Worm (Caenorhabditis elegans) whole organism, L2 larva: ENCODE measurements around the gene Y39A3B.1.

Experiments used
- C34F6.9 ChIP-seq: fragments of 150-350 bp; optimal IDR thresholded peaks from 2 replicates; lab custom pipeline; 2014; ENCODE audit warnings: missing biosample characterization, missing genetic modification characterization
- F13H6.1 ChIP-seq: sonication (generic microtip); optimal IDR thresholded peaks from 2 replicates; lab custom pipeline; 2016; ENCODE audit warnings: missing genetic modification characterization, missing compliant biosample characterization
- R02D3.7 ChIP-seq: fragments of 150-350 bp; optimal IDR thresholded peaks from 2 replicates; lab custom pipeline; 2014; ENCODE audit warnings: missing biosample characterization, missing genetic modification characterization
- Y55F3AM.14 ChIP-seq: fragments of 200-800 bp; sonication (Bioruptor generic); optimal IDR thresholded peaks from 2 replicates; lab custom pipeline; 2018; ENCODE audit warnings: mild to moderate bottlenecking, missing genetic modification characterization, missing compliant biosample characterization
- ZK546.5 ChIP-seq: sonication (generic microtip); optimal IDR thresholded peaks from 2 replicates; lab custom pipeline; 2017; ENCODE audit warnings: missing biosample characterization, missing genetic modification characterization
- alr-1 ChIP-seq: fragments of 150-350 bp; optimal IDR thresholded peaks from 2 replicates; lab custom pipeline; 2014; ENCODE audit warnings: missing biosample characterization, missing genetic modification characterization
- aly-2 ChIP-seq: fragments of 150-350 bp; optimal IDR thresholded peaks from 2 replicates; lab custom pipeline; 2014; ENCODE audit warnings: missing biosample characterization, missing genetic modification characterization
- ama-1 ChIP-seq: fragments of 150-350 bp; optimal IDR thresholded peaks from 2 replicates; lab custom pipeline; 2018; ENCODE audit warnings: inconsistent platforms
- blmp-1 ChIP-seq: sonication (generic microtip); optimal IDR thresholded peaks from 2 replicates; lab custom pipeline; 2017; ENCODE audit warnings: missing genetic modification characterization, mild to moderate bottlenecking, missing compliant biosample characterization, antibody characterized with exemption, moderate library complexity; ENCODE audit not compliant: insufficient read depth
- ceh-16 ChIP-seq: fragments of 150-350 bp; optimal IDR thresholded peaks from 2 replicates; lab custom pipeline; 2014; ENCODE audit warnings: missing biosample characterization, missing genetic modification characterization
- ceh-82 ChIP-seq: fragments of 150-350 bp; optimal IDR thresholded peaks from 2 replicates; lab custom pipeline; 2014; ENCODE audit warnings: missing biosample characterization, missing genetic modification characterization
- crh-2 ChIP-seq: sonication (generic microtip); optimal IDR thresholded peaks from 2 replicates; lab custom pipeline; 2017; ENCODE audit warnings: missing biosample characterization, missing genetic modification characterization
- dmd-4 ChIP-seq: sonication (generic microtip); optimal IDR thresholded peaks from 2 replicates; lab custom pipeline; 2017; ENCODE audit warnings: missing biosample characterization, missing genetic modification characterization
- egl-27 ChIP-seq: sonication (generic microtip); optimal IDR thresholded peaks from 3 replicates; lab custom pipeline; 2017; ENCODE audit warnings: missing biosample characterization, missing genetic modification reagents, missing genetic modification characterization
- elt-1 ChIP-seq: fragments of 150-350 bp; optimal IDR thresholded peaks from 2 replicates; lab custom pipeline; 2014; ENCODE audit warnings: missing biosample characterization, missing genetic modification characterization
- elt-3 ChIP-seq: sonication (generic microtip); optimal IDR thresholded peaks from 2 replicates; lab custom pipeline; 2017; ENCODE audit warnings: missing biosample characterization, missing genetic modification characterization
- fos-1 ChIP-seq: fragments of 150-350 bp; optimal IDR thresholded peaks from 2 replicates; lab custom pipeline; 2014; ENCODE audit warnings: missing biosample characterization, missing genetic modification characterization
- gmeb-1 ChIP-seq: fragments of 150-350 bp; optimal IDR thresholded peaks from 2 replicates; lab custom pipeline; 2014; ENCODE audit warnings: missing biosample characterization, missing genetic modification characterization
- lin-11 ChIP-seq: fragments of 150-350 bp; sonication (generic microtip); optimal IDR thresholded peaks from 2 replicates; lab custom pipeline; 2014; ENCODE audit warnings: missing biosample characterization, missing genetic modification characterization, inconsistent platforms, mixed read lengths
- lin-13 ChIP-seq: fragments of 150-350 bp; optimal IDR thresholded peaks from 2 replicates; lab custom pipeline; 2014; ENCODE audit warnings: missing biosample characterization, missing genetic modification reagents, missing genetic modification characterization
- lsy-2 ChIP-seq, 2 experiments: fragments of 150-350 bp in 1 of 2; sonication (generic microtip) in 1 of 2; optimal IDR thresholded peaks; 2 replicates each; lab custom pipeline; 2014 to 2017; ENCODE audit warnings: missing biosample characterization in 2 of 2, missing genetic modification characterization in 2 of 2
- mab-5 ChIP-seq: fragments of 150-350 bp; optimal IDR thresholded peaks from 2 replicates; lab custom pipeline; 2014; ENCODE audit warnings: missing biosample characterization, missing genetic modification characterization
- mbf-1 ChIP-seq: sonication (generic microtip); optimal IDR thresholded peaks from 2 replicates; lab custom pipeline; 2017; ENCODE audit warnings: missing biosample characterization, missing genetic modification characterization
- mdl-1 ChIP-seq, 2 experiments: fragments of 150-350 bp in 1 of 2; sonication (generic microtip) in 1 of 2; optimal IDR thresholded peaks; 2 replicates each; lab custom pipeline; 2017; ENCODE audit warnings: missing biosample characterization in 2 of 2, missing genetic modification characterization in 2 of 2
- nhr-10 ChIP-seq: sonication (generic microtip); optimal IDR thresholded peaks from 2 replicates; lab custom pipeline; 2017; ENCODE audit warnings: missing biosample characterization, missing genetic modification characterization
- nhr-11 ChIP-seq: fragments of 150-350 bp; optimal IDR thresholded peaks from 2 replicates; lab custom pipeline; 2014; ENCODE audit warnings: missing biosample characterization, missing genetic modification characterization
- nhr-12 ChIP-seq: fragments of 150-350 bp; optimal IDR thresholded peaks from 2 replicates; lab custom pipeline; 2014; ENCODE audit warnings: missing biosample characterization, missing genetic modification characterization
- nhr-129 ChIP-seq: fragments of 150-350 bp; optimal IDR thresholded peaks from 2 replicates; lab custom pipeline; 2014; ENCODE audit warnings: missing biosample characterization, missing genetic modification characterization
- nhr-21 ChIP-seq: fragments of 150-350 bp; optimal IDR thresholded peaks from 2 replicates; lab custom pipeline; 2014; ENCODE audit warnings: missing biosample characterization, missing genetic modification characterization
- nhr-23 ChIP-seq: fragments of 150-350 bp; optimal IDR thresholded peaks from 2 replicates; lab custom pipeline; 2014; ENCODE audit warnings: missing biosample characterization, missing genetic modification reagents, missing genetic modification characterization
- nhr-237 ChIP-seq: fragments of 150-350 bp; optimal IDR thresholded peaks from 2 replicates; lab custom pipeline; 2014; ENCODE audit warnings: missing biosample characterization, missing genetic modification characterization
- nhr-6 ChIP-seq: fragments of 150-350 bp; optimal IDR thresholded peaks from 2 replicates; lab custom pipeline; 2014; ENCODE audit warnings: missing biosample characterization, missing genetic modification characterization
- nhr-77 ChIP-seq: fragments of 150-350 bp; optimal IDR thresholded peaks from 2 replicates; lab custom pipeline; 2014; ENCODE audit warnings: missing biosample characterization, missing genetic modification characterization
- peb-1 ChIP-seq: fragments of 150-350 bp; optimal IDR thresholded peaks from 2 replicates; lab custom pipeline; 2014; ENCODE audit warnings: missing biosample characterization, missing genetic modification characterization
- snpc-4 ChIP-seq: fragments of 150-350 bp; optimal IDR thresholded peaks from 2 replicates; lab custom pipeline; 2014; ENCODE audit warnings: missing biosample characterization, missing genetic modification characterization
- unc-39 ChIP-seq: fragments of 150-350 bp; optimal IDR thresholded peaks from 2 replicates; lab custom pipeline; 2014; ENCODE audit warnings: missing biosample characterization, missing genetic modification characterization
- unc-62 ChIP-seq: fragments of 150-350 bp; optimal IDR thresholded peaks from 2 replicates; lab custom pipeline; 2014; ENCODE audit warnings: missing biosample characterization, missing genetic modification reagents, missing genetic modification characterization
- zag-1 ChIP-seq: fragments of 150-350 bp; optimal IDR thresholded peaks from 2 replicates; lab custom pipeline; 2014; ENCODE audit warnings: missing biosample characterization, missing genetic modification characterization
- ztf-4 ChIP-seq: fragments of 150-350 bp; optimal IDR thresholded peaks from 2 replicates; lab custom pipeline; 2014; ENCODE audit warnings: missing biosample characterization, missing genetic modification characterization

Y39A3B.1 gene

ce11 chrIII:1975992-1976391, 29.8 kb upstream of the Y39A3B.1 start:
- TF ChIP-seq nhr-77 (no peak), nhr-6 (tag; lab: Kevin White, UChicago) (no peak), nhr-237 (no peak), elt-3 (tag; lab: Kevin White, UChicago) (no peak), fos-1 (tag; lab: Kevin White, UChicago) (no peak), Y55F3AM.14 (GFP tag; lab: Kevin White, UChicago) (no peak), nhr-10 (tag; lab: Kevin White, UChicago) (no peak), nhr-12 (tag; lab: Kevin White, UChicago) (no peak), gmeb-1 (no peak), ZK546.5 (tag; lab: Kevin White, UChicago) (no peak), unc-39 (tag; lab: Kevin White, UChicago) (no peak), aly-2 (no peak), C34F6.9 (tag; lab: Kevin White, UChicago) (no peak), ceh-16 (tag; lab: Kevin White, UChicago) (no peak), mbf-1 (no peak), egl-27 (no peak)

ce11 chrIII:1976642-1977041, 29.2 kb upstream of the Y39A3B.1 start, which contains the start of gene R155.3:
R155.3 (minus strand) TSS chrIII:1976742.
- TF ChIP-seq lin-11 (no peak), F13H6.1 (tag; lab: Kevin White, UChicago) (no peak), lsy-2 (tag; optimal IDR thresholded peaks at IDR 0.05; lab: Kevin White, UChicago) (no peak), unc-39 (tag; lab: Kevin White, UChicago) (no peak), C34F6.9 (tag; lab: Kevin White, UChicago) (no peak), nhr-23 (tag; lab: Kevin White, UChicago) (no peak), ama-1 (lab: Kevin White, UChicago) (no peak), snpc-4 (tag; lab: Kevin White, UChicago) (no peak), mab-5 (tag; lab: Kevin White, UChicago) (no peak), ztf-4 (tag; lab: Kevin White, UChicago) (no peak), alr-1 (tag; lab: Kevin White, UChicago) (no peak), elt-3 (tag; lab: Kevin White, UChicago) (no peak), elt-1 (tag; lab: Kevin White, UChicago) (no peak)

- TF ChIP-seq gmeb-1 (no peak), ceh-82 (tag; lab: Kevin White, UChicago) (no peak), snpc-4 (tag; lab: Kevin White, UChicago) (no peak), unc-62 (no peak), ama-1 (lab: Kevin White, UChicago) (no peak), mdl-1 (tag; optimal IDR thresholded peaks at IDR 0.05; lab: Kevin White, UChicago) (no peak), peb-1 (tag; lab: Kevin White, UChicago) (no peak), nhr-12 (tag; lab: Kevin White, UChicago) (no peak)
- TF ChIP-seq, all 48 proteins: peak for 0
Observed at ce11 chrIII:1977424-1977823, 28.4 kb upstream of the Y39A3B.1 start.

ce11 chrIII:1981467-1981866, 24.4 kb upstream of the Y39A3B.1 start:
- TF ChIP-seq peb-1 (tag; lab: Kevin White, UChicago) (no peak), unc-39 (tag; lab: Kevin White, UChicago) (no peak), lsy-2 (tag; optimal IDR thresholded peaks at IDR 0.05; lab: Kevin White, UChicago) (no peak), lin-13 (no peak), ceh-82 (tag; lab: Kevin White, UChicago) (no peak), nhr-21 (no peak), nhr-129 (no peak), R02D3.7 (tag; lab: Kevin White, UChicago) (no peak), mdl-1 (tag; optimal IDR thresholded peaks at IDR 0.05; lab: Kevin White, UChicago) (no peak), zag-1 (tag; lab: Kevin White, UChicago) (no peak), nhr-77 (no peak), dmd-4 (tag; lab: Kevin White, UChicago) (no peak), F13H6.1 (tag; lab: Kevin White, UChicago) (no peak), mbf-1 (no peak)

ce11 chrIII:1982597-1983244, 23.1 kb upstream of the Y39A3B.1 start, which contains the start of gene srd-66:
srd-66 (minus strand) TSS chrIII:1982647.
- TF ChIP-seq peb-1 (tag; lab: Kevin White, UChicago) (no peak), nhr-237 (no peak), crh-2 (no peak), mdl-1 (tag; optimal IDR thresholded peaks at IDR 0.05; lab: Kevin White, UChicago) (no peak), blmp-1 (tag; lab: Kevin White, UChicago) (no peak), unc-39 (tag; lab: Kevin White, UChicago) (no peak), dmd-4 (tag; lab: Kevin White, UChicago) (no peak), nhr-11 (tag; lab: Kevin White, UChicago) (no peak), C34F6.9 (tag; lab: Kevin White, UChicago) (no peak), mbf-1 (no peak)
